Worm (Caenorhabditis elegans) whole organism, mixed stage, embryonic: ENCODE data around the gene F48F5.8.
A peak's percentile ranks its signal among the peaks of the same experiment; 100 is the strongest.

Experiments
- blmp-1 ChIP-seq: fragments of 150-350 bp; optimal IDR thresholded peaks from 2 replicates; lab custom pipeline; 2014; ENCODE audit warnings: missing biosample characterization, missing genetic modification characterization
- ceh-39 ChIP-seq: fragments of 150-350 bp; optimal IDR thresholded peaks from 2 replicates; lab custom pipeline; 2014; ENCODE audit warnings: missing biosample characterization, missing genetic modification characterization
- ceh-43 ChIP-seq: fragments of 200-800 bp; sonication (Bioruptor generic); optimal IDR thresholded peaks from 2 replicates; lab custom pipeline; 2018; ENCODE audit warnings: mild to moderate bottlenecking, missing genetic modification characterization, moderate library complexity, missing compliant biosample characterization
- ceh-83 ChIP-seq: fragments of 200-800 bp; sonication (Bioruptor generic); optimal IDR thresholded peaks from 2 replicates; lab custom pipeline; 2018; ENCODE audit warnings: mild to moderate bottlenecking, missing genetic modification characterization, missing compliant biosample characterization
- ces-1 ChIP-seq: fragments of 150-350 bp; optimal IDR thresholded peaks from 2 replicates; lab custom pipeline; 2014; ENCODE audit warnings: missing biosample characterization, missing genetic modification reagents, missing genetic modification characterization
- cnd-1 ChIP-seq: fragments of 200-800 bp; sonication (Bioruptor generic); optimal IDR thresholded peaks from 2 replicates; lab custom pipeline; 2018; ENCODE audit warnings: mild to moderate bottlenecking, missing genetic modification characterization, missing compliant biosample characterization
- elt-3 ChIP-seq: fragments of 150-350 bp; optimal IDR thresholded peaks from 2 replicates; lab custom pipeline; 2014; ENCODE audit warnings: missing biosample characterization, missing genetic modification characterization
- flh-1 ChIP-seq: fragments of 200-800 bp; sonication (Bioruptor generic); optimal IDR thresholded peaks from 2 replicates; lab custom pipeline; 2018; ENCODE audit warnings: mild to moderate bottlenecking, missing genetic modification characterization, moderate library complexity, missing compliant biosample characterization
- hlh-1 ChIP-seq: fragments of 150-350 bp; optimal IDR thresholded peaks from 2 replicates; lab custom pipeline; 2014; ENCODE audit warnings: missing biosample characterization, missing genetic modification reagents, missing genetic modification characterization
- lin-13 ChIP-seq: fragments of 150-350 bp; optimal IDR thresholded peaks from 2 replicates; lab custom pipeline; 2014; ENCODE audit warnings: missing biosample characterization, missing genetic modification characterization
- mab-5 ChIP-seq: fragments of 150-350 bp; optimal IDR thresholded peaks from 2 replicates; lab custom pipeline; 2014; ENCODE audit warnings: missing biosample characterization, missing genetic modification characterization
- mep-1 ChIP-seq: fragments of 150-350 bp; optimal IDR thresholded peaks from 2 replicates; lab custom pipeline; 2017; ENCODE audit warnings: missing biosample characterization, missing genetic modification reagents, missing genetic modification characterization, inconsistent platforms
- mls-2 ChIP-seq: sonication (generic microtip); optimal IDR thresholded peaks from 2 replicates; lab custom pipeline; 2016; ENCODE audit warnings: mild to moderate bottlenecking, missing genetic modification characterization, moderate library complexity, missing compliant biosample characterization
- unc-120 ChIP-seq: sonication (generic microtip); optimal IDR thresholded peaks from 2 replicates; lab custom pipeline; 2017; ENCODE audit warnings: missing genetic modification characterization, missing compliant biosample characterization; ENCODE audit not compliant: poor library complexity, severe bottlenecking
- unc-39 ChIP-seq: fragments of 150-350 bp; optimal IDR thresholded peaks from 2 replicates; lab custom pipeline; 2014; ENCODE audit warnings: missing biosample characterization, missing genetic modification characterization
- unc-62 ChIP-seq: fragments of 150-350 bp; optimal IDR thresholded peaks from 2 replicates; lab custom pipeline; 2014; ENCODE audit warnings: missing biosample characterization, missing genetic modification reagents, missing genetic modification characterization
- ztf-11 ChIP-seq: fragments of 150-350 bp; optimal IDR thresholded peaks from 2 replicates; lab custom pipeline; 2014; ENCODE audit warnings: missing biosample characterization, missing genetic modification characterization

Gene F48F5.8

ce11 chrV:20464778-20465177 is 39.6 kb downstream of the F48F5.8 start:
- peak; percentile 7 for TF ChIP-seq unc-120 (tag; lab: Kevin White, UChicago)
- peak; percentile 37 for TF ChIP-seq ces-1 (GFP tag; lab: Kevin White, UChicago)
- no peak for TF ChIP-seq mab-5 (tag; lab: Kevin White, UChicago)
- TF ChIP-seq, all 35 proteins: peak for 2

- TF ChIP-seq lin-13 (tag; lab: Kevin White, UChicago) (no peak), ztf-11 (no peak), unc-120 (tag; lab: Kevin White, UChicago) (no peak), flh-1 (no peak), unc-39 (tag; lab: Kevin White, UChicago) (no peak), elt-3 (tag; lab: Kevin White, UChicago) (no peak), ces-1 (GFP tag; lab: Kevin White, UChicago) (no peak), blmp-1 (no peak), cnd-1 (no peak), ceh-39 (tag; lab: Kevin White, UChicago) (no peak), mls-2 (tag; lab: Kevin White, UChicago) (no peak), mab-5 (tag; lab: Kevin White, UChicago) (no peak), unc-62 (GFP tag; lab: Kevin White, UChicago) (no peak), ceh-43 (GFP tag; lab: Kevin White, UChicago) (no peak), hlh-1 (tag; lab: Kevin White, UChicago) (no peak), mep-1 (no peak), ceh-83 (no peak)
These were observed 45.2 kb downstream of the F48F5.8 start, which contains the start of gene B0250.8 for ce11 chrV:20470385-20470784. B0250.8 (minus strand) TSS chrV:20470485.
